Worm (Caenorhabditis elegans): ENCODE measurements around the gene sftb-1.

DNA sequence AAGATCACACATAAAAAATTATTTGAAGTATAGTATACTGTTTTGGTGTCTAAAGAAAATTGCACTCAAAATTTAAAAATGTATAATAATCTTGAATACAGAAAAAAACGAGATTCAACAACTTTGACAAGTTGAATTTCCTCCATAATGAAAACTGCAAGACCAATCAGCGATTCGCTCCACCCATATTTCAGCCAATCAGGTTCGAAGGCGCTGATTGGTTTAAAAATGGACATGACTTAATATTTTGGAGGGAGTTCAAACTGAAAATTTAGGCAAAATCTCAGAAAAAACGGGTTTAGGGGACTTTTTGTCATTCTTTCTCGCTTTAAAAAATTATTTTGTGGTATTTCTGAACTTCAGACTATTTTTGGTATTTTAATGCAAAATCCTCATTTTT lies 6.6 kb upstream of the sftb-1 start:
- no peak for TF ChIP-seq tbx-2 (tag; optimal IDR thresholded peaks at IDR 0.05)
- TF ChIP-seq nhr-25 (tag; optimal IDR thresholded peaks at IDR 0.05): no peak
- TF ChIP-seq ztf-4 (tag; optimal IDR thresholded peaks at IDR 0.05): no peak
- TF ChIP-seq nhr-11 (tag; optimal IDR thresholded peaks at IDR 0.05): no peak
- TF ChIP-seq sea-2 (GFP tag; optimal IDR thresholded peaks at IDR 0.05): no peak
- TF ChIP-seq ceh-82 (tag; optimal IDR thresholded peaks at IDR 0.05): no peak
- TF ChIP-seq nhr-77 (tag; optimal IDR thresholded peaks at IDR 0.05): no peak
- TF ChIP-seq unc-62 (GFP tag; optimal IDR thresholded peaks at IDR 0.05): no peak
- TF ChIP-seq hmg-11 (tag; optimal IDR thresholded peaks at IDR 0.05): no peak
- TF ChIP-seq fos-1 (tag; optimal IDR thresholded peaks at IDR 0.05): no peak
- TF ChIP-seq pqm-1 (tag; optimal IDR thresholded peaks at IDR 0.05): no peak
- no peak for TF ChIP-seq eor-1 (tag; optimal IDR thresholded peaks at IDR 0.05)
- no peak for TF ChIP-seq zag-1 (tag; optimal IDR thresholded peaks at IDR 0.05)
- TF ChIP-seq elt-3 (tag; optimal IDR thresholded peaks at IDR 0.05): no peak
